Worm (Caenorhabditis elegans) whole organism, young adult: ENCODE measurements around the gene C23H4.8.
A peak's percentile ranks its signal among the peaks of the same experiment; 100 is the strongest.

ENCODE experiments used
- C17E4.6 ChIP-seq: fragments of 200-800 bp; sonication (Bioruptor generic); IDR thresholded peaks from 2 replicates; pipeline ENCODE4 v1.3.6; 2022; ENCODE audit warnings: missing genetic modification reagents, missing genetic modification characterization, missing compliant biosample characterization
- D2030.7 ChIP-seq: fragments of 200-800 bp; sonication (Bioruptor generic); IDR thresholded peaks from 2 replicates; pipeline ENCODE4 v1.3.6; 2022; ENCODE audit warnings: missing genetic modification reagents, missing genetic modification characterization, missing compliant biosample characterization
- F10E7.11 ChIP-seq: sonication (generic microtip); optimal IDR thresholded peaks from 2 replicates; lab custom pipeline; 2017; ENCODE audit warnings: mild to moderate bottlenecking, missing genetic modification characterization, moderate library complexity, missing compliant biosample characterization
- F37B4.10 ChIP-seq: fragments of 200-800 bp; sonication (Bioruptor generic); IDR thresholded peaks from 2 replicates; pipeline ENCODE4 v1.3.6; 2022; ENCODE audit warnings: missing genetic modification characterization, missing compliant biosample characterization
- T07F8.4 ChIP-seq: sonication (generic microtip); optimal IDR thresholded peaks from 2 replicates; lab custom pipeline; 2016; ENCODE audit warnings: mild to moderate bottlenecking, missing genetic modification characterization, moderate library complexity, missing compliant biosample characterization
- Y53F4B.3 ChIP-seq: fragments of 200-800 bp; sonication (Bioruptor generic); IDR thresholded peaks from 2 replicates; pipeline ENCODE4 v1.3.6; 2022; ENCODE audit warnings: missing genetic modification reagents, missing genetic modification characterization, missing compliant biosample characterization
- attf-3 ChIP-seq: fragments of 200-800 bp; sonication (Bioruptor generic); conservative IDR thresholded peaks from 2 replicates; pipeline ENCODE4 v1.3.6; 2022; ENCODE audit warnings: missing genetic modification reagents, missing genetic modification characterization, missing compliant biosample characterization
- attf-5 ChIP-seq: fragments of 200-800 bp; sonication (Bioruptor generic); optimal IDR thresholded peaks from 2 replicates; lab custom pipeline; 2018; ENCODE audit warnings: mild to moderate bottlenecking, missing genetic modification characterization, missing compliant biosample characterization
- ccch-3 ChIP-seq: fragments of 200-800 bp; sonication (Bioruptor generic); optimal IDR thresholded peaks from 2 replicates; lab custom pipeline; 2018; ENCODE audit warnings: mild to moderate bottlenecking, missing genetic modification characterization, missing compliant biosample characterization
- cebp-1 ChIP-seq, 2 experiments: fragments of 200-800 bp in 1 of 2; sonication (Bioruptor generic) in 1 of 2; sonication (generic microtip) in 1 of 2; IDR thresholded peaks in 1 of 2; optimal IDR thresholded peaks in 1 of 2; 2 replicates each; pipeline versions ENCODE4 v1.3.6 to Lab custom; 2017 to 2022; ENCODE audit warnings: missing compliant biosample characterization in 2 of 2, missing genetic modification characterization in 2 of 2, mild to moderate bottlenecking in 1 of 2, missing genetic modification reagents in 1 of 2, moderate library complexity in 1 of 2
- ceh-100 ChIP-seq: fragments of 200-800 bp; sonication (Bioruptor generic); IDR thresholded peaks from 2 replicates; pipeline ENCODE4 v1.3.6; 2022; ENCODE audit warnings: missing genetic modification reagents, missing genetic modification characterization, missing compliant biosample characterization
- ceh-27 ChIP-seq: fragments of 200-800 bp; sonication (Bioruptor generic); optimal IDR thresholded peaks from 2 replicates; lab custom pipeline; 2018; ENCODE audit warnings: mild to moderate bottlenecking, missing genetic modification characterization, moderate library complexity, missing compliant biosample characterization
- chd-7 ChIP-seq: sonication (generic microtip); optimal IDR thresholded peaks from 2 replicates; lab custom pipeline; 2016; ENCODE audit warnings: mild to moderate bottlenecking, missing genetic modification characterization, moderate library complexity, missing compliant biosample characterization
- dpl-1 ChIP-seq: fragments of 150-350 bp; optimal IDR thresholded peaks from 2 replicates; lab custom pipeline; 2014; ENCODE audit warnings: missing biosample characterization, missing genetic modification reagents, missing genetic modification characterization
- egrh-3 ChIP-seq: fragments of 200-800 bp; sonication (Bioruptor generic); IDR thresholded peaks from 2 replicates; pipeline ENCODE4 v1.3.6; 2022; ENCODE audit warnings: missing genetic modification reagents, missing genetic modification characterization, missing compliant biosample characterization
- ekl-4 ChIP-seq: fragments of 200-800 bp; sonication (Bioruptor generic); IDR thresholded peaks from 2 replicates; pipeline ENCODE4 v1.3.6; 2022; ENCODE audit warnings: missing genetic modification reagents, missing genetic modification characterization, missing compliant biosample characterization
- gei-17 ChIP-seq: fragments of 200-800 bp; sonication (Bioruptor generic); optimal IDR thresholded peaks from 2 replicates; lab custom pipeline; 2018; ENCODE audit warnings: mild to moderate bottlenecking, missing genetic modification characterization, missing compliant biosample characterization
- him-1 ChIP-seq: sonication (generic microtip); optimal IDR thresholded peaks from 2 replicates; lab custom pipeline; 2016; ENCODE audit warnings: missing genotype, missing genetic modification reagents, missing genetic modification characterization, missing compliant biosample characterization
- hmg-1.2 ChIP-seq: fragments of 200-800 bp; sonication (Bioruptor generic); IDR thresholded peaks from 2 replicates; pipeline ENCODE4 v1.3.6; 2022; ENCODE audit warnings: missing genetic modification reagents, missing genetic modification characterization, missing compliant biosample characterization
- hmg-20 ChIP-seq: fragments of 200-800 bp; sonication (Bioruptor generic); IDR thresholded peaks from 2 replicates; pipeline ENCODE4 v1.3.6; 2022; ENCODE audit warnings: missing genetic modification reagents, missing genetic modification characterization, missing compliant biosample characterization
- hsf-1 ChIP-seq: fragments of 200-800 bp; sonication (Bioruptor generic); IDR thresholded peaks from 2 replicates; pipeline ENCODE4 v1.3.6; 2022; ENCODE audit warnings: missing genetic modification reagents, missing genetic modification characterization, missing compliant biosample characterization
- lin-35 ChIP-seq, 3 experiments: fragments of 150-350 bp in 2 of 3; sonication (generic microtip) in 1 of 3; optimal IDR thresholded peaks; 2 replicates each; lab custom pipeline; 2014 to 2018; ENCODE audit warnings: missing biosample characterization in 3 of 3, missing genetic modification characterization in 3 of 3, missing genetic modification reagents in 3 of 3
- lin-40 ChIP-seq: sonication (generic microtip); optimal IDR thresholded peaks from 2 replicates; lab custom pipeline; 2016; ENCODE audit warnings: missing genetic modification characterization, mild to moderate bottlenecking, missing compliant biosample characterization, missing genotype, missing genetic modification reagents
- madf-10 ChIP-seq: sonication (generic microtip); optimal IDR thresholded peaks from 2 replicates; lab custom pipeline; 2016; ENCODE audit warnings: mild to moderate bottlenecking, missing genetic modification characterization, missing compliant biosample characterization
- madf-6 ChIP-seq: fragments of 200-800 bp; sonication (Bioruptor generic); IDR thresholded peaks from 2 replicates; pipeline ENCODE4 v1.3.6; 2022; ENCODE audit warnings: missing genetic modification reagents, missing genetic modification characterization, missing compliant biosample characterization
- mel-28 ChIP-seq: sonication (generic microtip); optimal IDR thresholded peaks from 2 replicates; lab custom pipeline; 2016; ENCODE audit warnings: borderline replicate concordance, mild to moderate bottlenecking, missing genetic modification characterization, missing compliant biosample characterization
- nfya-1 ChIP-seq: sonication (generic microtip); optimal IDR thresholded peaks from 2 replicates; lab custom pipeline; 2017; ENCODE audit warnings: antibody characterized with exemption, missing compliant biosample characterization, missing genetic modification characterization, borderline replicate concordance; ENCODE audit not compliant: insufficient read depth
- nfya-2 ChIP-seq: fragments of 200-800 bp; sonication (Bioruptor generic); IDR thresholded peaks from 2 replicates; pipeline ENCODE4 v1.3.6; 2022; ENCODE audit warnings: missing genetic modification reagents, missing genetic modification characterization, missing compliant biosample characterization
- nfyb-1 ChIP-seq: fragments of 200-800 bp; sonication (Bioruptor generic); IDR thresholded peaks from 2 replicates; pipeline ENCODE4 v1.3.6; 2022; ENCODE audit warnings: missing genetic modification reagents, missing genetic modification characterization, missing compliant biosample characterization
- pbrm-1 ChIP-seq: fragments of 200-800 bp; sonication (Bioruptor generic); IDR thresholded peaks from 2 replicates; pipeline ENCODE4 v1.3.6; 2022; ENCODE audit warnings: missing genetic modification reagents, missing genetic modification characterization, missing compliant biosample characterization
- repo-1 ChIP-seq: sonication (generic microtip); optimal IDR thresholded peaks from 2 replicates; lab custom pipeline; 2017; ENCODE audit warnings: mild to moderate bottlenecking, missing genetic modification characterization, missing compliant biosample characterization
- sdz-38 ChIP-seq: sonication (generic microtip); optimal IDR thresholded peaks from 2 replicates; lab custom pipeline; 2016; ENCODE audit warnings: missing genotype, missing genetic modification characterization, missing compliant biosample characterization
- sea-2 ChIP-seq: fragments of 200-800 bp; sonication (Bioruptor generic); IDR thresholded peaks from 2 replicates; pipeline ENCODE4 v1.3.6; 2022; ENCODE audit warnings: missing genetic modification characterization, missing compliant biosample characterization
- snpc-3.4 ChIP-seq: sonication (generic microtip); optimal IDR thresholded peaks from 2 replicates; lab custom pipeline; 2017; ENCODE audit warnings: missing genetic modification characterization, mild to moderate bottlenecking, missing compliant biosample characterization, antibody characterized with exemption, moderate library complexity, missing genotype, missing genetic modification reagents
- snpc-4 ChIP-seq, 5 experiments: fragments of 150-350 bp in 1 of 5; sonication (generic microtip) in 4 of 5; optimal IDR thresholded peaks; 2 replicates each; lab custom pipeline; 2014 to 2018; ENCODE audit warnings: missing genetic modification characterization in 5 of 5, missing biosample characterization in 3 of 5, antibody characterized with exemption in 2 of 5, mild to moderate bottlenecking in 2 of 5, missing compliant biosample characterization in 2 of 5, missing genotype in 2 of 5, moderate library complexity in 2 of 5, missing genetic modification reagents in 1 of 5
- sptf-2 ChIP-seq: fragments of 200-800 bp; sonication (Bioruptor generic); optimal IDR thresholded peaks from 2 replicates; lab custom pipeline; 2018; ENCODE audit warnings: mild to moderate bottlenecking, missing genetic modification characterization, missing compliant biosample characterization
- tbp1 ChIP-seq: fragments of 200-800 bp; sonication (Bioruptor generic); optimal IDR thresholded peaks from 2 replicates; lab custom pipeline; 2018; ENCODE audit warnings: mild to moderate bottlenecking, missing genetic modification characterization, missing compliant biosample characterization
- tbx-9 ChIP-seq: sonication (generic microtip); optimal IDR thresholded peaks from 2 replicates; lab custom pipeline; 2016; ENCODE audit warnings: borderline replicate concordance, missing genetic modification characterization, inconsistent platforms, missing compliant biosample characterization
- zfh-2 ChIP-seq: fragments of 200-800 bp; sonication (Bioruptor generic); conservative IDR thresholded peaks from 2 replicates; pipeline ENCODE4 v1.3.6; 2022; ENCODE audit warnings: missing genetic modification reagents, missing genetic modification characterization, missing compliant biosample characterization
- zim-3 ChIP-seq: sonication (generic microtip); optimal IDR thresholded peaks from 2 replicates; lab custom pipeline; 2017; ENCODE audit warnings: mild to moderate bottlenecking, missing genetic modification characterization, moderate library complexity, missing compliant biosample characterization
- ztf-3 ChIP-seq: fragments of 200-800 bp; sonication (Bioruptor generic); optimal IDR thresholded peaks from 2 replicates; lab custom pipeline; 2018; ENCODE audit warnings: mild to moderate bottlenecking, missing genetic modification characterization, missing compliant biosample characterization

Gene C23H4.8

DNA sequence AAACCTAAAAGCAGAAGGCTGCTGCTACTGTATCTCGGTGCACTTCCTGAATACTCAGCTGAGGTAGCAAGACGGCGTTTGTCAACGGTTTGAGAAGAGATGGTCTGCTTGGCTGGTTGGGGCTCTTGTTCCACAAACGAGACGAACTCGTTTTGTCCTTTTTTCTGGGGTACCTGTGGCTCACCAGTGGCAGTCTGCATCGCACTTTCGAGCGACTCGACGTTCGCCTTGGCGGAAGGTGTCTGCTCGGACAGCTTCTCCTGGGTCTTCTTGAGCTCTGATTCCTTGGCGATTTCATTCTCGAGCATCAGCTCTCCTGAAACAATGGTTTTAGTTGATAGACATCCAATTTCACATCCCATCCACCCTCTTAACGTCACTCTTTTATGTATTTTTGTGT is 15.6 kb upstream of the C23H4.8 start:
- TF ChIP-seq repo-1 (no peak), zfh-2 (peak; percentile 72)

DNA sequence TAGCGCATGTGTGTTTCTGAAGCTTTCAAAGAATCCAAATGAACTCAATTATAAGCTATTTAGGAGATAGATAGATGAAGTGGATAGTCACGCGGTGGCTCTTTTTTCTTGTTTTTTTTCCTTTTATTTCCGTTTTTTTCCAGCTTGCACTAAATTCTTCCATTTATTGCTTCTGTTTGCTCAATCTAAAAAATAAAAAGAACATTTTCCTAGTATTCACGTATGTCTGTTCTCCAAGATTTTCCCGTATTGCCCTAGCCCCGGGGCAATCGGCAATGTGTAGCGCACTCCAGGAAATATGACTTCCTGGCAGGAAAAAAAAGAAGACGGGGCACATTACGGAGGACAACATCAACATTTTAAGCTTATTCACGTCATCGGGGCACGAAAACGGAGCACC is 15.2 kb upstream of the C23H4.8 start:
- no peak for TF ChIP-seq snpc-3.4 (tag; lab: Kevin White, UChicago)

DNA sequence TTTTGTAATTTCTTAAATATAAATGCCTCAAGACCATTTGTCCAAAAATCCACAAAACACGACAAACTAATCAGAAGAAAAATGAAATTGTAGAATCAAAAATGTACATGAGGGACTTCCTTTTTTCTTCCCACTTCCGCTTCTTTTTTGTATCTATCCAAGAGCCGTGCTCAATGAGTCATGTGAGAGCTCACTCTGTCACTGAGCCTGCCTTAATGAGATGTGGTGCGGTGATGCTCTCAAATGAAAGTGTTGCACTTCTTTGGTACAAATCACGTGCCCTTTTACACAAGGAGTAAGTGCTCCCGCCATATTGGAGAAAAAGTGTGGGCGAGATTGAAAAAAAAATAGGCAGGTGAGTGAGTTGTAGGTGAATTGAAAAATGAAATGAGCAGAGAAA is 12.7 kb upstream of the C23H4.8 start:
- TF ChIP-seq mel-28 (tag; lab: Kevin White, UChicago): no peak
- no peak for TF ChIP-seq madf-6 (GFP tag; lab: Robert Waterston, UW)
- no peak for TF ChIP-seq nfya-2 (GFP tag; lab: Robert Waterston, UW)
- TF ChIP-seq ccch-3 (GFP tag; lab: Kevin White, UChicago): no peak
- no peak for TF ChIP-seq nfya-1
- TF ChIP-seq hmg-20: no peak
- no peak for TF ChIP-seq ztf-3 (GFP tag; lab: Kevin White, UChicago)
- TF ChIP-seq C17E4.6 (GFP tag; lab: Robert Waterston, UW): no peak
- TF ChIP-seq snpc-4 (GFP tag; optimal IDR thresholded peaks at IDR 0.05; lab: Kevin White, UChicago): no peak
- no peak for TF ChIP-seq snpc-4 (tag; optimal IDR thresholded peaks at IDR 0.05; lab: Kevin White, UChicago)
- TF ChIP-seq chd-7 (tag; lab: Kevin White, UChicago): peak; percentile 33
- TF ChIP-seq ekl-4 (GFP tag; lab: Robert Waterston, UW): no peak
- TF ChIP-seq D2030.7 (GFP tag; lab: Robert Waterston, UW): no peak
- TF ChIP-seq T07F8.4: no peak
- TF ChIP-seq ceh-27: peak; percentile 48
- TF ChIP-seq attf-3: no peak
- TF ChIP-seq tbp1: no peak
- TF ChIP-seq Y53F4B.3 (GFP tag; lab: Robert Waterston, UW): no peak

DNA sequence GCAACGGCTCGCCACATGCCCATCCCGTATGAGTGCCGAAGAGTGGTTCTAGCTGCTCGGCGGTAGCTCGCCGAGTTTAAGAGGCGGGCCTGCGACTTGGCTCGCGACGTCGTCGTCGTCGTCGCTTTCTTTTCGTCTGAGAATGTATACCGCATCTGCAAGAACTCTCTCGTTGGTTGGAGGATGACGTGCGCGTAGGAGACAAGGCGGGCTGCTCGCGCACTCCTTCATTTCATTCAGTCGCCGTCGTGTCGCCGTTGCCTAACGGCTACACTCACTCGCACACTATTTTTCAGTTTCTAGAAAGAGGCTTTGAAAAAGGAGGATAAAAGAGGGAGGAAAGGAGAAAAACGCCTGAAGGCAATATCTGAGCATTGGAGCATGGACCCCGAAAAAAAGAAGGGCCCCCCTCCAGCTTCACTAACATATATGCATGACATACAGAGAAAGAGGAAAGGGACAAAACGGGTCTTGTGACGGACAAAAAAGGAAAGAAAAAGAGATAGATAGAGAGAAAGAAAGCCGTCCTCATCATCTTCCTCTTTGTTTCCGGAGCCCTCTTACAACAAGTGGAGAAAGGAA is 11.5 kb upstream of the C23H4.8 start:
- TF ChIP-seq cebp-1 (GFP tag; IDR thresholded peaks at IDR 0.05; lab: Robert Waterston, UW): no peak
- peak; percentile 59 for TF ChIP-seq cebp-1 (tag; optimal IDR thresholded peaks at IDR 0.05; lab: Kevin White, UChicago)
- no peak for TF ChIP-seq C17E4.6 (GFP tag; lab: Robert Waterston, UW)
- TF ChIP-seq F37B4.10 (GFP tag; lab: Robert Waterston, UW): no peak
- no peak; the same call in 1 of the 2 replicates for TF ChIP-seq zfh-2
- no peak for TF ChIP-seq hsf-1 (GFP tag; lab: Robert Waterston, UW)
- TF ChIP-seq sdz-38 (tag; lab: Kevin White, UChicago): no peak
- TF ChIP-seq him-1 (tag; lab: Kevin White, UChicago): no peak
- no peak for TF ChIP-seq ceh-100 (GFP tag; lab: Robert Waterston, UW)
- TF ChIP-seq nfyb-1 (GFP tag; lab: Robert Waterston, UW): no peak
- TF ChIP-seq snpc-3.4 (tag; lab: Kevin White, UChicago): no peak
- TF ChIP-seq snpc-4 (GFP tag; optimal IDR thresholded peaks at IDR 0.05; lab: Kevin White, UChicago): no peak
- peak in 1 of 4 experiments; percentile 22 for TF ChIP-seq snpc-4 (tag; optimal IDR thresholded peaks at IDR 0.05; lab: Kevin White, UChicago)
- no peak for TF ChIP-seq dpl-1 (GFP tag; lab: Kevin White, UChicago)
- no peak for TF ChIP-seq pbrm-1
- peak; percentile 56; the same call in 1 of the 2 replicates for TF ChIP-seq egrh-3 (GFP tag; lab: Robert Waterston, UW)
- no peak for TF ChIP-seq F10E7.11
- TF ChIP-seq chd-7 (tag; lab: Kevin White, UChicago): peak; percentile 34
- TF ChIP-seq ztf-3 (GFP tag; lab: Kevin White, UChicago): no peak
- TF ChIP-seq sptf-2 (GFP tag; lab: Kevin White, UChicago): no peak
- TF ChIP-seq D2030.7 (GFP tag; lab: Robert Waterston, UW): no peak
- TF ChIP-seq zim-3 (tag; lab: Kevin White, UChicago): peak; percentile 16
- TF ChIP-seq lin-40: peak; percentile 63
- TF ChIP-seq tbx-9: no peak
- TF ChIP-seq tbp1: no peak
- TF ChIP-seq madf-10 (tag; lab: Kevin White, UChicago): peak; percentile 84
- TF ChIP-seq gei-17 (GFP tag; lab: Kevin White, UChicago): no peak
- TF ChIP-seq hmg-20: no peak
- peak in 1 of 3 experiments; percentile 40 for TF ChIP-seq lin-35 (GFP tag; optimal IDR thresholded peaks at IDR 0.05; lab: Kevin White, UChicago)
- no peak for TF ChIP-seq attf-5
- no peak for TF ChIP-seq sea-2 (GFP tag; lab: Robert Waterston, UW)
- TF ChIP-seq hmg-1.2: no peak
